Worm (Caenorhabditis elegans) whole organism, early embryonic: ENCODE data around the gene F55G7.4.

Experiments
- B0310.2 ChIP-seq: sonication (generic microtip); optimal IDR thresholded peaks from 2 replicates; lab custom pipeline; 2016; ENCODE audit warnings: mild to moderate bottlenecking, missing genetic modification characterization, missing compliant biosample characterization
- F13C5.2 ChIP-seq: sonication (generic microtip); optimal IDR thresholded peaks from 2 replicates; lab custom pipeline; 2017; ENCODE audit warnings: mild to moderate bottlenecking, missing genetic modification characterization, inconsistent platforms, missing compliant biosample characterization
- aly-1 ChIP-seq: sonication (generic microtip); optimal IDR thresholded peaks from 2 replicates; lab custom pipeline; 2016; ENCODE audit warnings: missing genetic modification characterization, missing compliant biosample characterization
- ama-1 ChIP-seq: fragments of 150-350 bp; optimal IDR thresholded peaks from 2 replicates; lab custom pipeline; 2014
- ceh-13 ChIP-seq: fragments of 200-800 bp; sonication (Bioruptor generic); optimal IDR thresholded peaks from 2 replicates; lab custom pipeline; 2018; ENCODE audit warnings: mild to moderate bottlenecking, missing genetic modification characterization, missing compliant biosample characterization
- ceh-36 ChIP-seq: sonication (generic microtip); optimal IDR thresholded peaks from 2 replicates; lab custom pipeline; 2016; ENCODE audit warnings: missing genetic modification characterization, inconsistent platforms, missing compliant biosample characterization
- ets-7 ChIP-seq: sonication (generic microtip); optimal IDR thresholded peaks from 2 replicates; lab custom pipeline; 2016; ENCODE audit warnings: missing genotype, missing genetic modification characterization, missing compliant biosample characterization
- flt-1 ChIP-seq: fragments of 200-800 bp; sonication (Bioruptor generic); IDR thresholded peaks from 2 replicates; pipeline ENCODE4 v1.3.6; 2022; ENCODE audit warnings: missing genetic modification characterization, missing compliant biosample characterization
- hmbx-1 ChIP-seq: sonication (generic microtip); optimal IDR thresholded peaks from 2 replicates; lab custom pipeline; 2016; ENCODE audit warnings: mild to moderate bottlenecking, missing genetic modification characterization, missing compliant biosample characterization
- hmg-4 ChIP-seq: fragments of 200-800 bp; sonication (Bioruptor generic); optimal IDR thresholded peaks from 2 replicates; lab custom pipeline; 2018; ENCODE audit warnings: mild to moderate bottlenecking, missing genetic modification characterization, missing compliant biosample characterization
- hnd-1 ChIP-seq: sonication (generic microtip); optimal IDR thresholded peaks from 2 replicates; lab custom pipeline; 2016; ENCODE audit warnings: missing genetic modification characterization, missing compliant biosample characterization
- pes-1 ChIP-seq: fragments of 200-800 bp; sonication (Bioruptor generic); IDR thresholded peaks from 2 replicates; pipeline ENCODE4 v1.3.6; 2022; ENCODE audit warnings: missing genetic modification reagents, missing genetic modification characterization, missing compliant biosample characterization
- scrt-1 ChIP-seq: fragments of 200-800 bp; sonication (Bioruptor generic); IDR thresholded peaks from 2 replicates; pipeline ENCODE4 v1.3.6; 2022; ENCODE audit warnings: missing genetic modification characterization, missing compliant biosample characterization
- sea-1 ChIP-seq: fragments of 200-800 bp; sonication (Bioruptor generic); conservative IDR thresholded peaks from 2 replicates; pipeline ENCODE4 v1.3.6; 2022; ENCODE audit warnings: missing genetic modification characterization, missing compliant biosample characterization
- tbx-11 ChIP-seq: fragments of 200-800 bp; sonication (Bioruptor generic); IDR thresholded peaks from 2 replicates; pipeline ENCODE4 v1.3.6; 2022; ENCODE audit warnings: missing genetic modification characterization, missing compliant biosample characterization
- tbx-37 ChIP-seq: fragments of 200-800 bp; sonication (Bioruptor generic); conservative IDR thresholded peaks from 2 replicates; pipeline ENCODE4 v1.3.6; 2022; ENCODE audit warnings: missing genetic modification reagents, missing genetic modification characterization, missing compliant biosample characterization
- tra-4 ChIP-seq: sonication (generic microtip); optimal IDR thresholded peaks from 2 replicates; lab custom pipeline; 2017; ENCODE audit warnings: missing genetic modification characterization, missing compliant biosample characterization

Gene F55G7.4

ce11 chrX:11899031-11899430 is 28.7 kb upstream of the F55G7.4 start:
- no peak for TF ChIP-seq tra-4
- no peak for TF ChIP-seq pes-1 (GFP tag; lab: Robert Waterston, UW)
- TF ChIP-seq tbx-37 (GFP tag; lab: Robert Waterston, UW): no peak
- no peak for TF ChIP-seq hmbx-1 (tag; lab: Kevin White, UChicago)
- TF ChIP-seq B0310.2 (tag; lab: Kevin White, UChicago): no peak
- TF ChIP-seq ets-7: no peak
- no peak for TF ChIP-seq sea-1 (GFP tag; lab: Robert Waterston, UW)
- TF ChIP-seq F13C5.2 (tag; lab: Kevin White, UChicago): no peak
- no peak for TF ChIP-seq ceh-36
- TF ChIP-seq flt-1 (GFP tag; lab: Robert Waterston, UW): no peak
- TF ChIP-seq tbx-11 (GFP tag; lab: Robert Waterston, UW): no peak
- TF ChIP-seq scrt-1 (GFP tag; lab: Robert Waterston, UW): no peak
- no peak for TF ChIP-seq hmg-4
- no peak for TF ChIP-seq ceh-13
- TF ChIP-seq ama-1: no peak

- TF ChIP-seq ama-1 (no peak), flt-1 (GFP tag; lab: Robert Waterston, UW) (no peak), hmbx-1 (tag; lab: Kevin White, UChicago) (no peak), B0310.2 (tag; lab: Kevin White, UChicago) (no peak), ceh-36 (no peak), sea-1 (GFP tag; lab: Robert Waterston, UW) (no peak), ets-7 (no peak)
Measured at ce11 chrX:11902661-11903060, 25.0 kb upstream of the F55G7.4 start, which contains the start of gene Y62H9A.10. TSS of gene Y62H9A.10 (minus strand) at chrX:11902761.

DNA sequence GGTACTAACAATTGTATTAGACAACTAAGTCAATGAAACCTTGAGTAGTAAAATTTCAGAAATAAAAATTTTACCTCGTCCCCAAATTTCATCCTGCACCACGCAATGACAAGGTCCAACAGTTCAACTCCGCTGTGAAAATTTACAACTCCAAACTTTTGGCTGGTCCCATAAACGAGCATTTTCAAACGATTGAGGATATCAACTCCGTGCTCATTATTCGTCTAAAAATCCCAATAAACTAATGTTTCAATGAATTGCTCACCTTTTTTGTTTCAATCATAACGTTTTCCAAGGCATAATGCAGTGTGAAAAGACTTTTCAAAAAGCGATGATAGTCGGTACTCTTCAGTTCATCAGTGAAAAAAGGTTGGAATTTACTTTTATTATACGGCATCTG is 21.1 kb upstream of the F55G7.4 start:
- TF ChIP-seq hmbx-1 (tag; lab: Kevin White, UChicago) (no peak), sea-1 (GFP tag; lab: Robert Waterston, UW) (no peak), tra-4 (no peak), ceh-13 (no peak), F13C5.2 (tag; lab: Kevin White, UChicago) (no peak), tbx-11 (GFP tag; lab: Robert Waterston, UW) (no peak), tbx-37 (GFP tag; lab: Robert Waterston, UW) (no peak), hmg-4 (no peak)

DNA sequence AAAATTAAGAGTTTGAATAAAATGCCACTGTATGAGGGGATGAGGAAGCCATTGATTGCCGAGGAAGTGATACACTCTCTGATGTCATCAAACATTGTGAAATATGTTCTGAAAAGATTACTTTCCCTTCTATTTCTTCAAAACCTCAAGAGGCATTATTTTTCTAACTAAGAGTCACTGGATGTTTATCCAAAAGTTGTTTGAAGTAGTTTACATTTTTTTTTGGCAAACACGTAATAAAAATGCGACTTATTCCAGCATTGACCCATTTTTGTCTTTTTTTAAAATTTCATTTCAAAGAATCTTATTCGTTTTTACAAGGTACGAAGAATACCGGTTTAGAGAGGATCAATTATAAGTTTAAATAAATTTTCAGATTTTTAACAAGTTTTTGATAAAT is 20.4 kb upstream of the F55G7.4 start, which contains the start of gene Y62H9A.11:
TSS of gene Y62H9A.11 (minus strand) at position 101 of the 400 bp plus-strand sequence.
- TF ChIP-seq flt-1 (GFP tag; lab: Robert Waterston, UW) (no peak), tra-4 (no peak), hnd-1 (tag; lab: Kevin White, UChicago) (no peak), ceh-36 (no peak), tbx-11 (GFP tag; lab: Robert Waterston, UW) (no peak), pes-1 (GFP tag; lab: Robert Waterston, UW) (no peak), tbx-37 (GFP tag; lab: Robert Waterston, UW) (no peak), ets-7 (no peak), scrt-1 (GFP tag; lab: Robert Waterston, UW) (no peak), F13C5.2 (tag; lab: Kevin White, UChicago) (no peak), ceh-13 (no peak), B0310.2 (tag; lab: Kevin White, UChicago) (no peak)

DNA sequence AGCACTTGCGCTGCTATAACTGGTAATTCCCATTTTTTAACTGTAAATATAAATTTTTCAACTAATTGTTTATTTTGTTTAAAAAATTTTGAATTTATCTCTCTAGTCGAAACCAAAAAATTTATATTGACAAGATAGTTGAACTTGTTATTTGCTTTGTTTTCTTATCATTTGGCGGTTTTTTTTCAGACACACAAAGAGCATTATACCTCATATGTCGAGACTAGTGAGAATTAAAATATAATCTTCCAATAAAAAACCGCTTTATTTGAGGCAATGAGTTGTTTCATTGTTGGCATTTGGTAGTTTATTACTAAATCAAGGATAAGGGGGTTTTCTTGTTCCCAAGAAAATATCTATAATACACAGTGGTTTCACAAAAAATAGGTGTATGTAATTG is 19.5 kb upstream of the F55G7.4 start:
- TF ChIP-seq aly-1 (tag; lab: Kevin White, UChicago) (no peak), flt-1 (GFP tag; lab: Robert Waterston, UW) (no peak)

DNA sequence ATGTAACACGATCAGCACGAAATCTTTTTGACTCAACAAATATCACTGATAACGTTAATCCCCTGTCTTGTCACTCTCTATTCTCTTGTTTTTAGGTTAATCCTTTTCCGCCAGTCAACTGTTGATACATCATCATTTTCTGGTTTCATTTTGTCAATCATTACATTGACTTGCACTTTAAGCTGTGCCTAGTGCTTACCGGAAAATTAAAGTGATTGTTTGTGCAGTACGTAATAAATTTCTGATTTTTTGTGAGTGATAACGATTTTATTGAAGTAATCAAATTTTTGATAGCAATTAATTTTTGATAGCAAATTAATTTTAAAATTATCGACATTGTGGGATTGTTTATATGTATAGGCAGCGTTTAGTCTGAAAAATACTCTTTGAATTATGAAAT is 18.5 kb upstream of the F55G7.4 start:
- TF ChIP-seq tbx-11 (GFP tag; lab: Robert Waterston, UW): no peak
- TF ChIP-seq tra-4: no peak
- no peak for TF ChIP-seq tbx-37 (GFP tag; lab: Robert Waterston, UW)
- TF ChIP-seq B0310.2 (tag; lab: Kevin White, UChicago): no peak
- no peak for TF ChIP-seq F13C5.2 (tag; lab: Kevin White, UChicago)
- TF ChIP-seq hmbx-1 (tag; lab: Kevin White, UChicago): no peak
- no peak for TF ChIP-seq ets-7
- no peak for TF ChIP-seq pes-1 (GFP tag; lab: Robert Waterston, UW)
- TF ChIP-seq ceh-13: no peak
- no peak for TF ChIP-seq aly-1 (tag; lab: Kevin White, UChicago)

DNA sequence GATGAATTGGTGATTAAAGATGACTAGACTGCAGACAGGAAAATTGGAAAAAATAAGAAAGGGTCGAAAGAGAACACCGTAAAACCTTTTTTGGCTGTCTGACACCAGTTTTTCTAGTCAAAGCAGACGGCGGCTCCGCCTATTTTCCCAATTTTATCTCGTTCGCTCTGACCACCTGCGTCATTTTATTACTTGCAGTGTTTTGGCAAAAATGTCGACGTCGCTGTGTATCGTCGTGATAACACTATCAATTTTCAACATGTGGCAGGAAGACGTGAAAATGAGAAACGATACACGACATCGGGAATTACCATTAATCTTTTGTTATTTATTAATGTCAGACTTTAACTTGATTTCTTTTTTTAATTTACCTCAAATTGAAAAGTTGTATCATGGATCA is 17.6 kb upstream of the F55G7.4 start, which contains the start of gene Y62H9A.15:
TSS of gene Y62H9A.15 (minus strand) at position 100 of the 400 bp plus-strand sequence.
- TF ChIP-seq tbx-11 (GFP tag; lab: Robert Waterston, UW): no peak
- TF ChIP-seq F13C5.2 (tag; lab: Kevin White, UChicago): no peak
- no peak for TF ChIP-seq B0310.2 (tag; lab: Kevin White, UChicago)
- no peak for TF ChIP-seq ceh-36
- no peak for TF ChIP-seq pes-1 (GFP tag; lab: Robert Waterston, UW)
- no peak for TF ChIP-seq flt-1 (GFP tag; lab: Robert Waterston, UW)
- no peak for TF ChIP-seq hnd-1 (tag; lab: Kevin White, UChicago)
- TF ChIP-seq ets-7: no peak
- no peak for TF ChIP-seq ceh-13
- no peak for TF ChIP-seq tbx-37 (GFP tag; lab: Robert Waterston, UW)
- TF ChIP-seq sea-1 (GFP tag; lab: Robert Waterston, UW): no peak
- no peak for TF ChIP-seq hmg-4
- no peak for TF ChIP-seq hmbx-1 (tag; lab: Kevin White, UChicago)
- no peak for TF ChIP-seq scrt-1 (GFP tag; lab: Robert Waterston, UW)
- no peak for TF ChIP-seq ama-1
- no peak for TF ChIP-seq aly-1 (tag; lab: Kevin White, UChicago)
- no peak for TF ChIP-seq tra-4

DNA sequence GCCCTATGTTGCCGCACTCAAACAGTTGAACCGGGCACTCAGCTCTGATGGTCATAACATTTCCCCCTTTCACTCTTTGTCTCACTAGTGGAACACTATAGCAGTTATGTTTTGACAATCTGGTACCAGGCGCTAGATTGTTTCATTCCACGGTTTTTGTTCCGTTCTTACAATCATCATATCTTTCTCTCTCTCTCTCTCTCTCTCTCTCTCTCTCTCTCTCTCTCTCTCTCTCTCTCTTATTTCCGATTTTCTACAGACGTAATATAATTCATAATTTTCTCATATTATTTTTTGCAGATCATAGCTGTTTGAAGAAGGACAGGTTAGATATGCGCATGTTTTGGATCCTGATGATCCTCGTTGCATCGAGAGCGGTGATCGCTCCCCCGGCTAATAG is 13.9 kb upstream of the F55G7.4 start, which contains the start of gene Y62H9A.12:
TSS of gene Y62H9A.12 (plus strand) at position 301 of the 400 bp plus-strand sequence.
- TF ChIP-seq ceh-36 (no peak), hmg-4 (no peak), aly-1 (tag; lab: Kevin White, UChicago) (no peak), pes-1 (GFP tag; lab: Robert Waterston, UW) (no peak), flt-1 (GFP tag; lab: Robert Waterston, UW) (no peak), ama-1 (no peak), tra-4 (no peak), tbx-37 (GFP tag; lab: Robert Waterston, UW) (no peak), scrt-1 (GFP tag; lab: Robert Waterston, UW) (no peak), hmbx-1 (tag; lab: Kevin White, UChicago) (no peak), F13C5.2 (tag; lab: Kevin White, UChicago) (no peak), ets-7 (no peak), tbx-11 (GFP tag; lab: Robert Waterston, UW) (no peak), B0310.2 (tag; lab: Kevin White, UChicago) (no peak), ceh-13 (no peak), hnd-1 (tag; lab: Kevin White, UChicago) (no peak), sea-1 (GFP tag; lab: Robert Waterston, UW) (no peak)
